Fruit fly (Drosophila melanogaster): ENCODE data around the gene Lon.

DNA sequence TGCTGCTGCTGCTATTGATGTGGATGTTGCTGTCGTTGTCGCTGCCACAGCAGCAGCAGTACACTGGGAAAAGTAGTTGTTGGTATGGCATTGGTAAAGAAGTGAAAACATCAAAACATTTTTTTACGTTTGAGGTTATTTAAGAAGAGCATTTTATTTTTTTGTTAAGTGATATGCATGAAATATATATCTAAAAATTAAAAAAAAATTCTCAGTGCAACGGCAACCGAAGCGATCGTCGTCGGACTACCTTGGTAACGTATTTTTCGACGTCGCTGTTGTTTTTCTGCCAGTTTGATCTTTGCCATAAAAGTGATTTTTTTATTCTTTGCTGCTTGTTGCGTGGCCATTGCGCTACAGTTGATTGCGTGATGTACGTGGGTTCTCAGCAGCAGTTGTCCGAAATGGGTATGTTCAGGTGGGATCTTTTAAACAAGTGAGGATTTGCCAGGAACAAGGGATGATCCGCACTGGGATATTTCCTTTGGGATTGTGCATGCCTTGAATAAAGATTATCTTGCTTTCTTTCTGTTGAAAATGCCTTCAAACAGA lies 51.2 kb downstream of the Lon start:
- TF ChIP-seq Lpt (GFP tag; optimal IDR thresholded peaks at IDR 0.05), result peak; percentile 98
- peak; percentile 94 for TF ChIP-seq Blimp-1 (GFP tag; optimal IDR thresholded peaks at IDR 0.05)
- peak; percentile 99 for TF ChIP-seq esn (GFP tag; optimal IDR thresholded peaks at IDR 0.05)
- TF ChIP-seq vri (GFP tag; optimal IDR thresholded peaks at IDR 0.05), result peak; percentile 97
- peak; percentile 96 for TF ChIP-seq CG6276 (GFP tag; optimal IDR thresholded peaks at IDR 0.05)
- peak; percentile 98 for TF ChIP-seq Hr4 (GFP tag; optimal IDR thresholded peaks at IDR 0.05)
- peak; percentile 99 for TF ChIP-seq Met (GFP tag; optimal IDR thresholded peaks at IDR 0.05)
- peak; percentile 99 for TF ChIP-seq Eip75B (GFP tag; optimal IDR thresholded peaks at IDR 0.05)
- TF ChIP-seq Smox (GFP tag; optimal IDR thresholded peaks at IDR 0.05), result peak; percentile 98
- peak; percentile 98 for TF ChIP-seq lz (GFP tag; optimal IDR thresholded peaks at IDR 0.05)
- peak; percentile 96 for TF ChIP-seq CG1621 (tag; optimal IDR thresholded peaks at IDR 0.05)
- TF ChIP-seq Sox14 (GFP tag; optimal IDR thresholded peaks at IDR 0.05), result peak; percentile 98

Data from whole organism, prepupa.